Worm (Caenorhabditis elegans) whole organism, L4 larva: ENCODE data around the gene B0280.9.

Experiments used
- F37D6.2 ChIP-seq: sonication (generic microtip); optimal IDR thresholded peaks from 2 replicates; lab custom pipeline; 2016; ENCODE audit warnings: mild to moderate bottlenecking, missing genetic modification characterization, missing compliant biosample characterization
- F44E2.7 ChIP-seq: fragments of 200-800 bp; sonication (Bioruptor generic); IDR thresholded peaks from 2 replicates; pipeline ENCODE4 v2.1.2; 2022; ENCODE audit warnings: missing genetic modification characterization, missing compliant biosample characterization
- F49E8.2 ChIP-seq: sonication (generic microtip); optimal IDR thresholded peaks from 2 replicates; lab custom pipeline; 2016; ENCODE audit warnings: missing compliant biosample characterization, mild to moderate bottlenecking, missing genetic modification characterization, borderline replicate concordance
- T20F7.1 ChIP-seq: fragments of 200-800 bp; sonication (Bioruptor generic); optimal IDR thresholded peaks from 2 replicates; lab custom pipeline; 2018; ENCODE audit warnings: mild to moderate bottlenecking, missing genetic modification characterization, missing compliant biosample characterization
- Y48G9A.11 ChIP-seq: fragments of 200-800 bp; sonication (Bioruptor generic); IDR thresholded peaks from 2 replicates; pipeline ENCODE4 v1.3.6; 2022; ENCODE audit warnings: missing genetic modification reagents, missing genetic modification characterization, missing compliant biosample characterization
- Y75B8A.6 ChIP-seq: fragments of 200-800 bp; sonication (Bioruptor generic); IDR thresholded peaks from 2 replicates; pipeline ENCODE4 v1.3.6; 2022; ENCODE audit warnings: missing genetic modification reagents, missing genetic modification characterization, missing compliant biosample characterization
- ceh-20 ChIP-seq: fragments of 200-800 bp; sonication (Bioruptor generic); IDR thresholded peaks from 2 replicates; pipeline ENCODE4 v1.3.6; 2022; ENCODE audit warnings: missing genetic modification reagents, missing genetic modification characterization, missing compliant biosample characterization
- daf-16 ChIP-seq, 3 experiments: sonication (generic microtip); optimal IDR thresholded peaks; 2 replicates each; lab custom pipeline; 2016 to 2017; ENCODE audit warnings: missing genetic modification characterization in 3 of 3, missing genetic modification reagents in 3 of 3, mild to moderate bottlenecking in 2 of 3, missing compliant biosample characterization in 2 of 3, missing biosample characterization in 1 of 3, moderate library complexity in 1 of 3
- daf-19 ChIP-seq: fragments of 200-800 bp; sonication (Bioruptor generic); conservative IDR thresholded peaks from 2 replicates; pipeline ENCODE4 v1.3.6; 2022; ENCODE audit warnings: missing genetic modification characterization, missing compliant biosample characterization
- dmd-6 ChIP-seq: fragments of 200-800 bp; sonication (Bioruptor generic); IDR thresholded peaks from 2 replicates; pipeline ENCODE4 v1.3.6; 2022; ENCODE audit warnings: missing genetic modification reagents, missing genetic modification characterization, missing compliant biosample characterization
- dpl-1 ChIP-seq: fragments of 150-350 bp; optimal IDR thresholded peaks from 2 replicates; lab custom pipeline; 2014; ENCODE audit warnings: missing biosample characterization, missing genetic modification reagents, missing genetic modification characterization
- dve-1 ChIP-seq: sonication (generic microtip); optimal IDR thresholded peaks from 2 replicates; lab custom pipeline; 2017; ENCODE audit warnings: antibody characterized with exemption, mild to moderate bottlenecking, missing genetic modification characterization, missing compliant biosample characterization; ENCODE audit not compliant: insufficient read depth
- hlh-30 ChIP-seq: sonication (generic microtip); optimal IDR thresholded peaks from 2 replicates; lab custom pipeline; 2017; ENCODE audit warnings: antibody characterized with exemption, mild to moderate bottlenecking, missing genetic modification characterization, missing compliant biosample characterization; ENCODE audit not compliant: insufficient read depth
- lin-15B ChIP-seq: fragments of 150-350 bp; sonication (generic microtip); optimal IDR thresholded peaks from 3 replicates; lab custom pipeline; 2014; ENCODE audit warnings: missing biosample characterization, missing genetic modification characterization
- lin-38 ChIP-seq: fragments of 200-800 bp; sonication (Bioruptor generic); IDR thresholded peaks from 2 replicates; pipeline ENCODE4 v1.3.6; 2022; ENCODE audit warnings: missing genetic modification reagents, missing genetic modification characterization, missing compliant biosample characterization
- lir-3 ChIP-seq: sonication (generic microtip); optimal IDR thresholded peaks from 2 replicates; lab custom pipeline; 2016; ENCODE audit warnings: mild to moderate bottlenecking, missing genetic modification characterization, missing compliant biosample characterization
- mep-1 ChIP-seq: fragments of 150-350 bp; sonication (generic microtip); optimal IDR thresholded peaks from 3 replicates; lab custom pipeline; 2014; ENCODE audit warnings: missing biosample characterization, missing genetic modification characterization
- nhr-28 ChIP-seq: fragments of 150-350 bp; optimal IDR thresholded peaks from 2 replicates; lab custom pipeline; 2014; ENCODE audit warnings: missing biosample characterization, missing genetic modification characterization
- nhr-41 ChIP-seq: fragments of 200-800 bp; sonication (Bioruptor generic); IDR thresholded peaks from 2 replicates; pipeline ENCODE4 v1.3.6; 2022; ENCODE audit warnings: missing genetic modification reagents, missing genetic modification characterization, missing compliant biosample characterization
- nhr-6 ChIP-seq: fragments of 150-350 bp; optimal IDR thresholded peaks from 2 replicates; lab custom pipeline; 2014; ENCODE audit warnings: missing biosample characterization, missing genetic modification characterization
- php-3 ChIP-seq: fragments of 200-800 bp; sonication (Bioruptor generic); IDR thresholded peaks from 2 replicates; pipeline ENCODE4 v1.3.6; 2022; ENCODE audit warnings: missing genetic modification reagents, missing genetic modification characterization, missing compliant biosample characterization
- rbr-2 ChIP-seq: sonication (generic microtip); optimal IDR thresholded peaks from 2 replicates; lab custom pipeline; 2016; ENCODE audit warnings: missing genotype, missing genetic modification characterization, missing compliant biosample characterization
- sdz-12 ChIP-seq: fragments of 200-800 bp; sonication (Bioruptor generic); optimal IDR thresholded peaks from 2 replicates; lab custom pipeline; 2018; ENCODE audit warnings: mild to moderate bottlenecking, missing genetic modification characterization, missing compliant biosample characterization
- snpc-1.2 ChIP-seq: fragments of 200-800 bp; sonication (Bioruptor generic); IDR thresholded peaks from 2 replicates; pipeline ENCODE4 v1.3.6; 2022; ENCODE audit warnings: missing genetic modification reagents, missing genetic modification characterization, missing compliant biosample characterization
- snpc-4 ChIP-seq: fragments of 150-350 bp; optimal IDR thresholded peaks from 2 replicates; lab custom pipeline; 2014; ENCODE audit warnings: missing biosample characterization, missing genetic modification characterization
- tra-1 ChIP-seq: fragments of 200-800 bp; sonication (Bioruptor generic); IDR thresholded peaks from 2 replicates; pipeline ENCODE4 v1.3.6; 2022; ENCODE audit warnings: missing genetic modification reagents, missing genetic modification characterization, missing compliant biosample characterization
- unc-130 ChIP-seq: sonication (generic microtip); optimal IDR thresholded peaks from 2 replicates; lab custom pipeline; 2016; ENCODE audit warnings: missing genetic modification reagents, missing genetic modification characterization, missing compliant biosample characterization
- unc-62 ChIP-seq, 3 experiments: fragments of 150-350 bp in 1 of 3; sonication (generic microtip); optimal IDR thresholded peaks in 2 of 3; peaks in 1 of 3; 1 replicate in 1 of 3; 2 replicates in 2 of 3; lab custom pipeline; 2014 to 2017; ENCODE audit warnings: missing biosample characterization in 3 of 3, missing genetic modification characterization in 3 of 3, missing genetic modification reagents in 3 of 3, missing genotype in 1 of 3
- vab-7 ChIP-seq: fragments of 200-800 bp; sonication (Bioruptor generic); IDR thresholded peaks from 2 replicates; pipeline ENCODE4 v1.3.6; 2022; ENCODE audit warnings: missing genetic modification reagents, missing genetic modification characterization, missing compliant biosample characterization
- ztf-11 ChIP-seq: fragments of 150-350 bp; optimal IDR thresholded peaks from 2 replicates; lab custom pipeline; 2014; ENCODE audit warnings: missing biosample characterization, missing genetic modification characterization

The B0280.9 gene

DNA sequence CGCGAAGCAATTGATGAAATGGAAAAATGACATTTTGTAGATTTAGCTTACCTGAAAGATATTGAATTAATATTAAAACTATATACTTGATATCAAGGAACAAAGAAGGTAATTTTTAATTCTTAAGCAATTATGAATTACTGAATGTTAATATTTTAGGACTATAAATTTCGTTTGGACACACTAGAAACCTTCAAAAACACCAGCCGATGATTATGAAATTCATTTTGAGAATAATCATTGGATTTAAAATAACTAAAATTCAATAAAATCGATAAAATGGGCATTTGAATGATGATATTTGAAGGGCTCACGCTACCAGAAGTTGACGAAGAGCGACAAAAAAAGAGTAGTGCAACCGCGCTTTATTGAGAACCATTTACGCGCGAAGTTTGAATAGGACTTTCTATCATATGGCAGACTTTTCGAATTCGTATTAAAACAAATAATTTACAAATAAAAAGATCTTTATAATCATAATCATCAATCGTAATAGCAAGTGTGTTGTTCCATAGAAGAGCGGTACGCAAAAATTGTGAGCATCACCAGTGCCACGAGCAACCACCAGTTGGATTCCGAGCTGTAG lies 48.8 kb downstream of the B0280.9 start, which contains the start of gene ZK418.5:
TSS of gene ZK418.5 (minus strand) at position 51 of the 586 bp plus-strand sequence.
- TF ChIP-seq mep-1 (tag; lab: Kevin White, UChicago) (peak; percentile 34), daf-19 (GFP tag; lab: Robert Waterston, UW) (no peak), snpc-1.2 (GFP tag; lab: Robert Waterston, UW) (no peak), ztf-11 (tag; lab: Kevin White, UChicago) (no peak), lin-38 (GFP tag; lab: Robert Waterston, UW) (peak; percentile 95), nhr-28 (tag; lab: Kevin White, UChicago) (peak; percentile 29), hlh-30 (tag; lab: Kevin White, UChicago) (peak; percentile 54), F49E8.2 (tag; lab: Kevin White, UChicago) (no peak), vab-7 (GFP tag; lab: Robert Waterston, UW) (no peak), dve-1 (no peak), F37D6.2 (tag; lab: Kevin White, UChicago) (no peak), ceh-20 (GFP tag; lab: Robert Waterston, UW) (no peak), nhr-41 (GFP tag; lab: Robert Waterston, UW) (no peak), dmd-6 (GFP tag; lab: Robert Waterston, UW) (0 out of 2 replicates have a peak, but pooled peaks have one; percentile 9), snpc-4 (tag; lab: Kevin White, UChicago) (no peak), rbr-2 (peak; percentile 24), php-3 (no peak), tra-1 (GFP tag; lab: Robert Waterston, UW) (no peak), Y75B8A.6 (no peak), F44E2.7 (GFP tag; lab: Robert Waterston, UW) (no peak), T20F7.1 (GFP tag; lab: Kevin White, UChicago) (peak; percentile 25), dpl-1 (peak; percentile 95), daf-16 (GFP tag; optimal IDR thresholded peaks at IDR 0.05; lab: Kevin White, UChicago) (no peak), daf-16 (tag; optimal IDR thresholded peaks at IDR 0.05; lab: Kevin White, UChicago) (peak; percentile 12), unc-62 (GFP tag; optimal IDR thresholded peaks at IDR 0.05 in 1 of 2; lab: Kevin White, UChicago) (peak in 1 of 2 experiments; percentile 92), unc-62 (tag; optimal IDR thresholded peaks at IDR 0.05; lab: Kevin White, UChicago) (no peak), nhr-6 (tag; lab: Kevin White, UChicago) (peak; percentile 50), Y48G9A.11 (GFP tag; lab: Robert Waterston, UW) (no peak)

DNA sequence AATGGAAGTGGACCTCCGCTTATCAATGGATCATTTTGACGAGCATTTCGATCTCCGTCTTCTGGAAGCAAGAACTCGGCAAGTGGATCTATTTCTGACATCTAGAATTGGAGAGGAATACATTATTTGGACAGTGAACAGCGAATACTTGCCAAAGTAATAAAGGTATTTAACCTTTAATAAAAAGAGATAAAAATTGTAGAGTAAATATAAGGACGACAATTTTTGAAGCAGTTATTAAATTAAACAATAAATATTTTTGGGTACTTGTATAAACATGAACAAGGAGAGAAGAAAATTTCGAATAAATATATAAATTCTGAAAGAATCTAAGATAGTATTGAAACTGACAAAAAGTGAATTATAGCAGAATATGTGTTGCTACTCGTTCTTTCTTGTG lies 50.2 kb downstream of the B0280.9 start, which contains the start of gene lin-37:
TSS of gene lin-37 (minus strand) at position 101 of the 400 bp plus-strand sequence.
- TF ChIP-seq lin-15B (no peak), lin-38 (GFP tag; lab: Robert Waterston, UW) (peak; percentile 44; the same call in 1 of the 2 replicates), unc-130 (GFP tag; lab: Kevin White, UChicago) (no peak), sdz-12 (GFP tag; lab: Kevin White, UChicago) (no peak), lir-3 (no peak)
